Worm (Caenorhabditis elegans) whole organism, L1 larva: ENCODE measurements around the gene gplb-1.
A peak's percentile ranks its signal among the peaks of the same experiment; 100 is the strongest.

Experiments used
- C16A3.4 ChIP-seq: fragments of 150-350 bp; optimal IDR thresholded peaks from 2 replicates; lab custom pipeline; 2014; ENCODE audit warnings: missing biosample characterization, missing genetic modification characterization
- aha-1 ChIP-seq: fragments of 150-350 bp; optimal IDR thresholded peaks from 2 replicates; lab custom pipeline; 2014; ENCODE audit warnings: missing biosample characterization, missing genetic modification characterization
- blmp-1 ChIP-seq: fragments of 150-350 bp; optimal IDR thresholded peaks from 2 replicates; lab custom pipeline; 2014; ENCODE audit warnings: missing biosample characterization, missing genetic modification characterization
- ceh-63 ChIP-seq: fragments of 200-800 bp; sonication (Bioruptor generic); optimal IDR thresholded peaks from 2 replicates; lab custom pipeline; 2018; ENCODE audit warnings: mild to moderate bottlenecking, missing genetic modification characterization, missing compliant biosample characterization
- ceh-8 ChIP-seq: fragments of 200-800 bp; sonication (Bioruptor generic); optimal IDR thresholded peaks from 2 replicates; lab custom pipeline; 2018; ENCODE audit warnings: mild to moderate bottlenecking, missing genetic modification characterization, moderate library complexity, missing compliant biosample characterization
- ceh-82 ChIP-seq, 3 experiments: fragments of 150-350 bp in 1 of 3; sonication (generic microtip) in 2 of 3; optimal IDR thresholded peaks; 2 replicates each; lab custom pipeline; 2014 to 2017; ENCODE audit warnings: missing biosample characterization in 3 of 3, missing genetic modification characterization in 3 of 3
- dpl-1 ChIP-seq, 3 experiments: fragments of 150-350 bp in 2 of 3; sonication (generic microtip) in 1 of 3; optimal IDR thresholded peaks; 2 replicates each; lab custom pipeline; 2014 to 2017; ENCODE audit warnings: missing biosample characterization in 3 of 3, missing genetic modification characterization in 3 of 3, missing genetic modification reagents in 3 of 3
- dsc-1 ChIP-seq: sonication (generic microtip); optimal IDR thresholded peaks from 2 replicates; lab custom pipeline; 2016; ENCODE audit warnings: mild to moderate bottlenecking, missing genetic modification characterization, missing compliant biosample characterization
- efl-1 ChIP-seq, 4 experiments: fragments of 150-350 bp; optimal IDR thresholded peaks in 3 of 4; peaks in 1 of 4; 1 replicate in 1 of 4; 2 replicates in 3 of 4; lab custom pipeline; 2014; ENCODE audit warnings: missing biosample characterization in 2 of 4, missing genetic modification characterization in 2 of 4, missing genetic modification reagents in 2 of 4
- efl-3 ChIP-seq: fragments of 200-800 bp; sonication (Bioruptor generic); optimal IDR thresholded peaks from 2 replicates; lab custom pipeline; 2018; ENCODE audit warnings: mild to moderate bottlenecking, missing genetic modification characterization, missing compliant biosample characterization
- egl-13 ChIP-seq: sonication (generic microtip); optimal IDR thresholded peaks from 2 replicates; lab custom pipeline; 2016; ENCODE audit warnings: missing genotype, missing genetic modification reagents, missing genetic modification characterization, missing compliant biosample characterization
- elt-2 ChIP-seq: sonication (generic microtip); optimal IDR thresholded peaks from 2 replicates; lab custom pipeline; 2016; ENCODE audit warnings: missing genetic modification characterization, mild to moderate bottlenecking, inconsistent platforms, missing compliant biosample characterization, missing genetic modification reagents
- elt-3 ChIP-seq, 6 experiments: fragments of 150-350 bp in 1 of 6; sonication (generic microtip); optimal IDR thresholded peaks; 2 replicates each; lab custom pipeline; 2017 to 2018; ENCODE audit warnings: missing biosample characterization in 6 of 6, missing genetic modification characterization in 6 of 6, inconsistent platforms in 1 of 6
- ets-5 ChIP-seq: fragments of 200-800 bp; sonication (Bioruptor generic); IDR thresholded peaks from 2 replicates; pipeline ENCODE4 v1.3.6; 2022; ENCODE audit warnings: missing genetic modification characterization, missing compliant biosample characterization
- fkh-10 ChIP-seq: sonication (generic microtip); optimal IDR thresholded peaks from 2 replicates; lab custom pipeline; 2017; ENCODE audit warnings: missing biosample characterization, missing genetic modification reagents, missing genetic modification characterization
- fkh-8 ChIP-seq: sonication (generic microtip); optimal IDR thresholded peaks from 2 replicates; lab custom pipeline; 2016; ENCODE audit warnings: mild to moderate bottlenecking, missing genetic modification characterization, missing compliant biosample characterization
- fos-1 ChIP-seq: fragments of 150-350 bp; optimal IDR thresholded peaks from 2 replicates; lab custom pipeline; 2014; ENCODE audit warnings: missing biosample characterization, missing genetic modification characterization
- grh-1 ChIP-seq: fragments of 200-800 bp; sonication (Bioruptor generic); IDR thresholded peaks from 2 replicates; pipeline ENCODE4 v1.3.6; 2022; ENCODE audit warnings: missing genetic modification reagents, missing genetic modification characterization, missing compliant biosample characterization
- irx-1 ChIP-seq: sonication (generic microtip); optimal IDR thresholded peaks from 2 replicates; lab custom pipeline; 2016; ENCODE audit warnings: missing genetic modification characterization, missing compliant biosample characterization
- isw-1 ChIP-seq: fragments of 200-800 bp; sonication (Bioruptor generic); IDR thresholded peaks from 2 replicates; pipeline ENCODE4 v1.3.6; 2022; ENCODE audit warnings: missing genetic modification characterization, missing compliant biosample characterization
- jun-1 ChIP-seq: fragments of 150-350 bp; optimal IDR thresholded peaks from 2 replicates; lab custom pipeline; 2014; ENCODE audit warnings: missing biosample characterization, missing genetic modification reagents, missing genetic modification characterization
- lin-14 ChIP-seq: fragments of 200-800 bp; sonication (Bioruptor generic); optimal IDR thresholded peaks from 2 replicates; lab custom pipeline; 2018; ENCODE audit warnings: mild to moderate bottlenecking, missing genetic modification characterization, moderate library complexity, missing compliant biosample characterization
- lin-35 ChIP-seq, 2 experiments: fragments of 150-350 bp; optimal IDR thresholded peaks; 2 replicates each; lab custom pipeline; 2014; ENCODE audit warnings: missing biosample characterization in 2 of 2, missing genetic modification characterization in 2 of 2, missing genetic modification reagents in 2 of 2
- lsy-2 ChIP-seq, 2 experiments: fragments of 150-350 bp; optimal IDR thresholded peaks; 2 replicates each; lab custom pipeline; 2014; ENCODE audit warnings: missing biosample characterization in 2 of 2, missing genetic modification characterization in 2 of 2
- mdl-1 ChIP-seq, 2 experiments: fragments of 150-350 bp; optimal IDR thresholded peaks; 2 replicates each; lab custom pipeline; 2014 to 2017; ENCODE audit warnings: missing biosample characterization in 2 of 2, missing genetic modification characterization in 2 of 2, inconsistent platforms in 1 of 2
- mep-1 ChIP-seq: fragments of 150-350 bp; optimal IDR thresholded peaks from 2 replicates; lab custom pipeline; 2014; ENCODE audit warnings: missing biosample characterization, missing genetic modification characterization
- nhr-12 ChIP-seq: sonication (generic microtip); optimal IDR thresholded peaks from 2 replicates; lab custom pipeline; 2017; ENCODE audit warnings: missing biosample characterization, missing genetic modification characterization
- nhr-19 ChIP-seq: fragments of 200-800 bp; sonication (Bioruptor generic); conservative IDR thresholded peaks from 2 replicates; pipeline ENCODE4 v1.3.6; 2022; ENCODE audit warnings: missing genetic modification characterization, missing compliant biosample characterization
- nhr-28 ChIP-seq: fragments of 150-350 bp; optimal IDR thresholded peaks from 2 replicates; lab custom pipeline; 2014; ENCODE audit warnings: missing biosample characterization, missing genetic modification characterization
- nhr-71 ChIP-seq: sonication (generic microtip); optimal IDR thresholded peaks from 2 replicates; lab custom pipeline; 2016; ENCODE audit warnings: mild to moderate bottlenecking, missing genetic modification characterization, moderate library complexity, missing compliant biosample characterization
- nhr-76 ChIP-seq: sonication (generic microtip); optimal IDR thresholded peaks from 2 replicates; lab custom pipeline; 2017; ENCODE audit warnings: missing biosample characterization, missing genetic modification characterization
- nhr-77 ChIP-seq: fragments of 150-350 bp; optimal IDR thresholded peaks from 2 replicates; lab custom pipeline; 2014; ENCODE audit warnings: missing biosample characterization, missing genetic modification characterization
- nhr-85 ChIP-seq: sonication (generic microtip); peaks from one replicate; lab custom pipeline; 2016; ENCODE audit warnings: missing genetic modification characterization, inconsistent platforms, missing compliant biosample characterization
- nhr-90 ChIP-seq: sonication (generic microtip); optimal IDR thresholded peaks from 2 replicates; lab custom pipeline; 2016; ENCODE audit warnings: mild to moderate bottlenecking, missing genetic modification characterization, missing compliant biosample characterization; ENCODE audit not compliant: poor library complexity
- pag-3 ChIP-seq: sonication (generic microtip); optimal IDR thresholded peaks from 2 replicates; lab custom pipeline; 2017; ENCODE audit warnings: missing genetic modification characterization, mild to moderate bottlenecking, missing compliant biosample characterization, antibody characterized with exemption, borderline replicate concordance; ENCODE audit not compliant: insufficient read depth
- pqm-1 ChIP-seq: sonication (generic microtip); optimal IDR thresholded peaks from 3 replicates; lab custom pipeline; 2017; ENCODE audit warnings: missing biosample characterization, missing genetic modification characterization
- rnt-1 ChIP-seq: sonication (generic microtip); optimal IDR thresholded peaks from 2 replicates; lab custom pipeline; 2016; ENCODE audit warnings: mild to moderate bottlenecking, missing genetic modification characterization, moderate library complexity, missing compliant biosample characterization
- snpc-4 ChIP-seq: fragments of 150-350 bp; optimal IDR thresholded peaks from 2 replicates; lab custom pipeline; 2014; ENCODE audit warnings: missing biosample characterization, missing genetic modification characterization
- snu-23 ChIP-seq: sonication (generic microtip); optimal IDR thresholded peaks from 2 replicates; lab custom pipeline; 2016; ENCODE audit warnings: missing genetic modification characterization, missing compliant biosample characterization
- sptf-1 ChIP-seq: fragments of 150-350 bp; optimal IDR thresholded peaks from 2 replicates; lab custom pipeline; 2014; ENCODE audit warnings: missing biosample characterization, missing genetic modification characterization
- unc-130 ChIP-seq: fragments of 150-350 bp; optimal IDR thresholded peaks from 2 replicates; lab custom pipeline; 2017; ENCODE audit warnings: missing biosample characterization, missing genetic modification characterization, inconsistent platforms
- unc-30 ChIP-seq: sonication (generic microtip); optimal IDR thresholded peaks from 2 replicates; lab custom pipeline; 2017; ENCODE audit warnings: missing biosample characterization, missing genetic modification characterization
- unc-62 ChIP-seq: fragments of 150-350 bp; optimal IDR thresholded peaks from 2 replicates; lab custom pipeline; 2014; ENCODE audit warnings: missing biosample characterization, missing genetic modification reagents, missing genetic modification characterization
- unc-86 ChIP-seq: sonication (generic microtip); optimal IDR thresholded peaks from 2 replicates; lab custom pipeline; 2016; ENCODE audit warnings: missing genetic modification characterization, missing compliant biosample characterization
- unc-98 ChIP-seq: fragments of 200-800 bp; sonication (Bioruptor generic); IDR thresholded peaks from 2 replicates; pipeline ENCODE4 v1.3.6; 2022; ENCODE audit warnings: missing genetic modification characterization, missing compliant biosample characterization
- xbp-1 ChIP-seq: sonication (generic microtip); optimal IDR thresholded peaks from 2 replicates; lab custom pipeline; 2016; ENCODE audit warnings: missing genetic modification characterization, missing compliant biosample characterization
- zag-1 ChIP-seq: fragments of 150-350 bp; optimal IDR thresholded peaks from 2 replicates; lab custom pipeline; 2014; ENCODE audit warnings: missing biosample characterization, missing genetic modification characterization
- ztf-11 ChIP-seq, 2 experiments: sonication (generic microtip); optimal IDR thresholded peaks; 2 replicates each; lab custom pipeline; 2016 to 2017; ENCODE audit warnings: missing genetic modification characterization in 2 of 2, missing biosample characterization in 1 of 2, missing compliant biosample characterization in 1 of 2

Gene gplb-1

DNA sequence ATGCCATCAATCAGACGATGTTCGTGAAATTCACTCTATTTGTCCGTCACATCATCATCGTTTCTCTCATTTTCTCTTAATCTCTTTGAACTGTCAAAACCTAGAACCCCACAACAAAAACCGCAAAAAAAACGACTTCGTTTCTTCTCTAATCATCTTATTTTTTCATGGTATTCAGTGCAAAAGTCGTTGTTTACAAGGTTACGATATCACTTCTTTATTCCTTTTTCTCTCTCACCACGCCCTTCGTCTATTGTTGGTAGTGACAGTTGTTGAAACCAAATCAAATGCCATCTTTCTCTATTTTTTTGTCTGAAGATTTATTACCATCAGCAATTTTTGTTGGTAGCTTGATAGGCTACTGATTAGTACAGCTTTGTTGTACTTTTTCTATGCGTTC, 21.8 kb downstream of the gplb-1 start (continued):
- TF ChIP-seq unc-62 (GFP tag; lab: Kevin White, UChicago): no peak
- no peak for TF ChIP-seq unc-86 (tag; lab: Kevin White, UChicago)

DNA sequence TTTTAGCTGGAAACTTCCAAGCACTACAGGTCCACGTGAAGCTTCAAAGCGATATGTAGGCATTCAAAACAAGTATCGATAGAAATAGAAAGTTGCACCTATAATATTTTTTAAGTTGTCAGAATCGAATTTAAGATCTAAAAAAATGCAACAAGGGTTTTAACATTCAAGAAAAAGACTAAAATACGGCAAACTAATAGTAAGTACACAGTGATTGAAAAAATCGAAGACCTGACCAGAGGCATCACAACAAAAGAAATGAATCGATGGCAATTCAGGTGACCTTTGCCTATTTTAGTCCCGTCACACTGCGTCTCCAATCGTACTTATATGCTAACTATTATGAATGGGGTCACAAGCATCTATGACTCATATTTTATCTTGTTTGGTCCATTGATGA, 23.1 kb downstream of the gplb-1 start, which contains the start of gene T23B12.5:
Gene T23B12.5, minus strand, starts transcription at position 101 of the 400 bp plus-strand sequence.
- TF ChIP-seq efl-1 (optimal IDR thresholded peaks at IDR 0.05; lab: Kevin White, UChicago) (no peak), efl-1 (GFP tag; optimal IDR thresholded peaks at IDR 0.05 in 1 of 2; lab: Kevin White, UChicago) (peak in 1 of 2 experiments; percentile 14), ets-5 (GFP tag; lab: Robert Waterston, UW) (no peak)

DNA sequence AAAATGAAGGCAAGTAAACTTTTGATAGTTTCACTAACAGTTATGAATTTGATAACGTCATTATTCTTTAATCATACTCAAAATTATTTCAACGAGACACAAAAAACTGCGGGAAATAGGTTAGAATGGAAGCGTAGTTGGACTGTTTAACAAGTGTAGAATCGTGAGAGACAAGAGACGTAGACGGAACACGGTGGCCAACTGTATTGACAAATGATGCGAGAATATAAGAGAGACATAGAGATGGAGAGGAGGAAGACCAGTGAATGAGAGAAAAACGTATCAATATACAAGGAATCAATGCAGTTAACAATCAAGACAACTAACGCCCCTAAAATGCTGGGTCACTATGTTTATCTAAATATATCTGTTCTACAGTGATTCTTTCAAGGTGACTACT, 25.4 kb downstream of the gplb-1 start:
- TF ChIP-seq isw-1 (GFP tag; lab: Robert Waterston, UW) (no peak), C16A3.4 (tag; lab: Kevin White, UChicago) (peak; percentile 28), ztf-11 (tag; optimal IDR thresholded peaks at IDR 0.05; lab: Kevin White, UChicago) (no peak), aha-1 (tag; lab: Kevin White, UChicago) (no peak), unc-30 (tag; lab: Kevin White, UChicago) (no peak), nhr-71 (tag; lab: Kevin White, UChicago) (peak; percentile 48), egl-13 (tag; lab: Kevin White, UChicago) (no peak), nhr-85 (tag; lab: Kevin White, UChicago) (peak; percentile 80), mdl-1 (tag; optimal IDR thresholded peaks at IDR 0.05; lab: Kevin White, UChicago) (peak in 1 of 2 experiments; percentile 17), mep-1 (tag; lab: Kevin White, UChicago) (peak; percentile 16), lin-35 (GFP tag; optimal IDR thresholded peaks at IDR 0.05; lab: Kevin White, UChicago) (peak; percentile 2 to 64), lsy-2 (tag; optimal IDR thresholded peaks at IDR 0.05; lab: Kevin White, UChicago) (peak; percentile 5 to 62), nhr-19 (GFP tag; lab: Robert Waterston, UW) (no peak), fos-1 (tag; lab: Kevin White, UChicago) (peak; percentile 9), sptf-1 (no peak), nhr-76 (no peak), pqm-1 (no peak), lin-14 (peak; percentile 71), dsc-1 (no peak), ceh-63 (GFP tag; lab: Kevin White, UChicago) (no peak), grh-1 (no peak), fkh-10 (GFP tag; lab: Kevin White, UChicago) (no peak), elt-3 (tag; optimal IDR thresholded peaks at IDR 0.05; lab: Kevin White, UChicago) (peak in 3 of 6 experiments; percentile 24 to 53 (median 49)), ceh-82 (tag; optimal IDR thresholded peaks at IDR 0.05; lab: Kevin White, UChicago) (no peak), snu-23 (peak; percentile 48), efl-1 (optimal IDR thresholded peaks at IDR 0.05; lab: Kevin White, UChicago) (peak in 1 of 2 experiments; percentile 22), efl-1 (GFP tag; optimal IDR thresholded peaks at IDR 0.05 in 1 of 2; lab: Kevin White, UChicago) (peak in 1 of 2 experiments; percentile 1), zag-1 (tag; lab: Kevin White, UChicago) (no peak), jun-1 (peak; percentile 43), unc-130 (no peak), efl-3 (no peak), elt-2 (tag; lab: Kevin White, UChicago) (peak; percentile 51), rnt-1 (no peak), pag-3 (tag; lab: Kevin White, UChicago) (no peak), dpl-1 (GFP tag; optimal IDR thresholded peaks at IDR 0.05; lab: Kevin White, UChicago) (no peak), nhr-12 (tag; lab: Kevin White, UChicago) (no peak), nhr-90 (tag; lab: Kevin White, UChicago) (peak; percentile 41), blmp-1 (tag; lab: Kevin White, UChicago) (peak; percentile 78), unc-98 (no peak), nhr-28 (tag; lab: Kevin White, UChicago) (no peak), nhr-77 (tag; lab: Kevin White, UChicago) (peak; percentile 60), fkh-8 (tag; lab: Kevin White, UChicago) (no peak), irx-1 (tag; lab: Kevin White, UChicago) (no peak), ceh-8 (GFP tag; lab: Kevin White, UChicago) (no peak), snpc-4 (no peak), xbp-1 (no peak)
